Fruit fly (Drosophila melanogaster) whole organism, pupa: ENCODE results near the gene Nepl11.

ENCODE experiments used
- CG12605 ChIP-seq: fragments of 200-800 bp; sonication (Bioruptor generic); IDR thresholded peaks from 2 replicates; pipeline ENCODE4 v1.3.6; 2022; ENCODE audit warnings: missing biosample characterization, missing genetic modification characterization
- CG13204 ChIP-seq: fragments of 200-800 bp; sonication (Bioruptor generic); optimal IDR thresholded peaks from 2 replicates; lab custom pipeline; 2018; ENCODE audit warnings: missing biosample characterization, mild to moderate bottlenecking, missing genetic modification characterization, moderate library complexity
- CG14655 ChIP-seq: fragments of 200-800 bp; sonication (Bioruptor generic); optimal IDR thresholded peaks from 3 replicates; lab custom pipeline; 2017; ENCODE audit warnings: mild to moderate bottlenecking, missing biosample characterization, missing genetic modification reagents, missing genetic modification characterization
- CG15710 ChIP-seq: fragments of 200-800 bp; sonication (Bioruptor generic); optimal IDR thresholded peaks from 2 replicates; lab custom pipeline; 2018; ENCODE audit warnings: missing biosample characterization, mild to moderate bottlenecking, missing genetic modification characterization, moderate library complexity
- CG17806 ChIP-seq: fragments of 200-800 bp; sonication (Bioruptor generic); optimal IDR thresholded peaks from 2 replicates; lab custom pipeline; 2018; ENCODE audit warnings: missing biosample characterization, mild to moderate bottlenecking, missing genetic modification characterization, moderate library complexity
- CG34367 ChIP-seq: fragments of 200-800 bp; sonication (Bioruptor generic); optimal IDR thresholded peaks from 2 replicates; lab custom pipeline; 2018; ENCODE audit warnings: missing biosample characterization, mild to moderate bottlenecking, missing genetic modification characterization
- CG4496 ChIP-seq: fragments of 200-800 bp; sonication (Bioruptor generic); IDR thresholded peaks from 3 replicates; pipeline ENCODE4 v1.3.6; 2022; ENCODE audit warnings: missing biosample characterization, missing genetic modification characterization
- CG8159 ChIP-seq: fragments of 200-800 bp; sonication (Bioruptor generic); optimal IDR thresholded peaks from 3 replicates; lab custom pipeline; 2018; ENCODE audit warnings: missing biosample characterization, mild to moderate bottlenecking, missing genetic modification characterization, moderate library complexity
- EcR ChIP-seq: fragments of 200-800 bp; sonication (Bioruptor generic); optimal IDR thresholded peaks from 3 replicates; lab custom pipeline; 2019; ENCODE audit warnings: missing biosample characterization, missing genetic modification characterization, mild to moderate bottlenecking, moderate library complexity, missing genetic modification reagents
- Pif1B ChIP-seq: fragments of 200-800 bp; sonication (Bioruptor generic); optimal IDR thresholded peaks from 3 replicates; lab custom pipeline; 2016; ENCODE audit warnings: missing biosample characterization, missing genetic modification characterization
- fd96Ca ChIP-seq: fragments of 200-800 bp; sonication (Bioruptor generic); IDR thresholded peaks from 3 replicates; pipeline ENCODE4 v1.3.6; 2022; ENCODE audit warnings: missing biosample characterization, missing genetic modification characterization
- rn ChIP-seq: fragments of 200-800 bp; sonication (Bioruptor generic); IDR thresholded peaks from 2 replicates; pipeline ENCODE4 v1.3.6; 2022; ENCODE audit warnings: missing biosample characterization, missing genetic modification characterization

DNA sequence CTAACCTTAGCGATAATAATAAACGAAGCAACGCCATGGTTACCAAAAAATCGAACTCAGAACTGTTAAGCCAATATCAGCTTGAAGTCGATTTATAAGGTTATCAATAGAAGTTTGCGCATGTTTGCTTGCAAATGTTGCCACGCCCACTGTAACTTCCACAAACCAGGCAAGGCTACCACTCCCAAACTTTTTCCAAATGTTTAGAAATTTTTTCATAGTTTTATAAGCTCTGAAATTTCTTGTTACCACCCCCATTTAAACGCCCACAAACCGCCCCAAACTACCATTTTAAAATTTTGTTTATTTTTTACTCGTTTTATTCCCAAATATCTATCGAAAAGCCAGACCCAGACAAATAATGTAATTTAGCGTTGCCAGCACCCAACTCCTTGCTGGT is 16.8 kb downstream of the Nepl11 start, which contains the start of gene flip:
- TF ChIP-seq CG13204 (GFP tag; lab: Kevin White, UChicago) (no peak), Pif1B (GFP tag; lab: Kevin White, UChicago) (no peak), CG17806 (tag; lab: Kevin White, UChicago) (no peak), EcR (GFP tag; lab: Kevin White, UChicago) (no peak), CG14655 (GFP tag; lab: Kevin White, UChicago) (no peak), rn (no peak), CG15710 (tag; lab: Kevin White, UChicago) (no peak), CG12605 (GFP tag; lab: Robert Waterston, UW) (no peak), CG4496 (GFP tag; lab: Robert Waterston, UW) (no peak), fd96Ca (GFP tag; lab: Robert Waterston, UW) (no peak), CG34367 (tag; lab: Kevin White, UChicago) (no peak), CG8159 (no peak)
